Worm (Caenorhabditis elegans) whole organism, late embryonic: ENCODE data around the gene srw-85.
A peak's percentile ranks its signal among the peaks of the same experiment; 100 is the strongest.

Source experiments
- C08G9.2 ChIP-seq: sonication (generic microtip); optimal IDR thresholded peaks from 2 replicates; lab custom pipeline; 2016; ENCODE audit warnings: mild to moderate bottlenecking, missing genetic modification characterization, moderate library complexity, missing compliant biosample characterization
- F13H6.1 ChIP-seq: sonication (generic microtip); optimal IDR thresholded peaks from 2 replicates; lab custom pipeline; 2016; ENCODE audit warnings: missing genetic modification characterization, missing compliant biosample characterization
- K02D7.2 ChIP-seq: sonication (generic microtip); optimal IDR thresholded peaks from 2 replicates; lab custom pipeline; 2017; ENCODE audit warnings: mild to moderate bottlenecking, missing genetic modification characterization, missing compliant biosample characterization
- K09A11.1 ChIP-seq: sonication (generic microtip); optimal IDR thresholded peaks from 2 replicates; lab custom pipeline; 2017; ENCODE audit warnings: antibody characterized with exemption, mild to moderate bottlenecking, missing genetic modification characterization, missing compliant biosample characterization; ENCODE audit not compliant: insufficient read depth
- T23F11.4 ChIP-seq: fragments of 200-800 bp; sonication (Bioruptor generic); optimal IDR thresholded peaks from 2 replicates; lab custom pipeline; 2018; ENCODE audit warnings: mild to moderate bottlenecking, missing genetic modification characterization, missing compliant biosample characterization
- ama-1 ChIP-seq: fragments of 150-350 bp; optimal IDR thresholded peaks from 2 replicates; lab custom pipeline; 2014
- ceh-19 ChIP-seq: fragments of 200-800 bp; sonication (Bioruptor generic); optimal IDR thresholded peaks from 2 replicates; lab custom pipeline; 2018; ENCODE audit warnings: mild to moderate bottlenecking, missing genetic modification characterization, missing compliant biosample characterization
- ceh-2 ChIP-seq: sonication (generic microtip); optimal IDR thresholded peaks from 2 replicates; lab custom pipeline; 2016; ENCODE audit warnings: missing genotype, missing genetic modification characterization, missing compliant biosample characterization
- ceh-22 ChIP-seq: sonication (generic microtip); optimal IDR thresholded peaks from 2 replicates; lab custom pipeline; 2017; ENCODE audit warnings: missing biosample characterization, missing genetic modification characterization
- ceh-45 ChIP-seq: fragments of 200-800 bp; sonication (Bioruptor generic); IDR thresholded peaks from 2 replicates; pipeline ENCODE4 v1.3.6; 2022; ENCODE audit warnings: missing genetic modification reagents, missing genetic modification characterization, missing compliant biosample characterization
- ceh-48 ChIP-seq: sonication (generic microtip); optimal IDR thresholded peaks from 2 replicates; lab custom pipeline; 2016; ENCODE audit warnings: missing genetic modification characterization, inconsistent platforms, missing compliant biosample characterization
- ceh-9 ChIP-seq: sonication (generic microtip); optimal IDR thresholded peaks from 2 replicates; lab custom pipeline; 2016; ENCODE audit warnings: mild to moderate bottlenecking, missing genetic modification characterization, inconsistent platforms, missing compliant biosample characterization
- che-1 ChIP-seq: sonication (generic microtip); optimal IDR thresholded peaks from 2 replicates; lab custom pipeline; 2016; ENCODE audit warnings: mild to moderate bottlenecking, missing genetic modification characterization, missing compliant biosample characterization
- dmd-4 ChIP-seq: sonication (generic microtip); optimal IDR thresholded peaks from 2 replicates; lab custom pipeline; 2016; ENCODE audit warnings: borderline replicate concordance, missing genetic modification characterization, missing compliant biosample characterization
- dve-1 ChIP-seq: sonication (generic microtip); optimal IDR thresholded peaks from 2 replicates; lab custom pipeline; 2017; ENCODE audit warnings: antibody characterized with exemption, mild to moderate bottlenecking, missing genetic modification characterization, missing compliant biosample characterization
- elt-2 ChIP-seq: sonication (generic microtip); optimal IDR thresholded peaks from 2 replicates; lab custom pipeline; 2016; ENCODE audit warnings: missing genetic modification reagents, missing genetic modification characterization, missing compliant biosample characterization
- ets-4 ChIP-seq: sonication (generic microtip); optimal IDR thresholded peaks from 2 replicates; lab custom pipeline; 2016; ENCODE audit warnings: missing genetic modification characterization, missing compliant biosample characterization
- eyg-1 ChIP-seq: sonication (generic microtip); optimal IDR thresholded peaks from 2 replicates; lab custom pipeline; 2016; ENCODE audit warnings: missing genotype, missing genetic modification characterization, missing compliant biosample characterization
- fkh-10 ChIP-seq: fragments of 150-350 bp; optimal IDR thresholded peaks from 2 replicates; lab custom pipeline; 2014; ENCODE audit warnings: missing biosample characterization, missing genetic modification reagents, missing genetic modification characterization
- fkh-6 ChIP-seq: sonication (generic microtip); optimal IDR thresholded peaks from 2 replicates; lab custom pipeline; 2016; ENCODE audit warnings: missing genetic modification characterization, missing compliant biosample characterization
- hlh-6 ChIP-seq: sonication (generic microtip); optimal IDR thresholded peaks from 2 replicates; lab custom pipeline; 2016; ENCODE audit warnings: missing genotype, missing genetic modification characterization, missing compliant biosample characterization
- lin-11 ChIP-seq: fragments of 200-800 bp; sonication (Bioruptor generic); optimal IDR thresholded peaks from 2 replicates; lab custom pipeline; 2018; ENCODE audit warnings: mild to moderate bottlenecking, missing genetic modification characterization, missing compliant biosample characterization
- madf-2 ChIP-seq: sonication (generic microtip); optimal IDR thresholded peaks from 2 replicates; lab custom pipeline; 2017; ENCODE audit warnings: missing genetic modification characterization, missing compliant biosample characterization
- mec-3 ChIP-seq: sonication (generic microtip); optimal IDR thresholded peaks from 2 replicates; lab custom pipeline; 2016; ENCODE audit warnings: borderline replicate concordance, missing genetic modification characterization, missing compliant biosample characterization
- nfya-1 ChIP-seq: sonication (generic microtip); optimal IDR thresholded peaks from 2 replicates; lab custom pipeline; 2017; ENCODE audit warnings: missing genetic modification characterization, mild to moderate bottlenecking, missing compliant biosample characterization, antibody characterized with exemption, moderate library complexity
- nhr-11 ChIP-seq: fragments of 150-350 bp; optimal IDR thresholded peaks from 2 replicates; lab custom pipeline; 2014; ENCODE audit warnings: missing biosample characterization, missing genetic modification characterization
- odd-2 ChIP-seq: sonication (generic microtip); optimal IDR thresholded peaks from 2 replicates; lab custom pipeline; 2017; ENCODE audit warnings: antibody characterized with exemption, mild to moderate bottlenecking, missing genetic modification characterization, missing compliant biosample characterization
- pag-3 ChIP-seq: sonication (generic microtip); optimal IDR thresholded peaks from 2 replicates; lab custom pipeline; 2016; ENCODE audit warnings: missing compliant biosample characterization, missing genetic modification characterization, borderline replicate concordance
- pat-9 ChIP-seq: fragments of 200-800 bp; sonication (Bioruptor generic); optimal IDR thresholded peaks from 2 replicates; lab custom pipeline; 2018; ENCODE audit warnings: mild to moderate bottlenecking, missing genetic modification characterization, moderate library complexity, missing compliant biosample characterization
- pha-2 ChIP-seq: sonication (generic microtip); optimal IDR thresholded peaks from 2 replicates; lab custom pipeline; 2017; ENCODE audit warnings: mild to moderate bottlenecking, missing genetic modification characterization, missing compliant biosample characterization
- pqm-1 ChIP-seq: sonication (generic microtip); optimal IDR thresholded peaks from 2 replicates; lab custom pipeline; 2016; ENCODE audit warnings: missing genetic modification characterization, missing compliant biosample characterization
- unc-42 ChIP-seq: sonication (generic microtip); optimal IDR thresholded peaks from 2 replicates; lab custom pipeline; 2016; ENCODE audit warnings: missing genotype, missing genetic modification characterization, missing compliant biosample characterization
- unc-55 ChIP-seq: sonication (generic microtip); optimal IDR thresholded peaks from 2 replicates; lab custom pipeline; 2017; ENCODE audit warnings: missing biosample characterization, missing genetic modification reagents, missing genetic modification characterization
- ztf-16 ChIP-seq: sonication (generic microtip); optimal IDR thresholded peaks from 2 replicates; lab custom pipeline; 2017; ENCODE audit warnings: missing genetic modification characterization, missing compliant biosample characterization

The srw-85 gene

DNA sequence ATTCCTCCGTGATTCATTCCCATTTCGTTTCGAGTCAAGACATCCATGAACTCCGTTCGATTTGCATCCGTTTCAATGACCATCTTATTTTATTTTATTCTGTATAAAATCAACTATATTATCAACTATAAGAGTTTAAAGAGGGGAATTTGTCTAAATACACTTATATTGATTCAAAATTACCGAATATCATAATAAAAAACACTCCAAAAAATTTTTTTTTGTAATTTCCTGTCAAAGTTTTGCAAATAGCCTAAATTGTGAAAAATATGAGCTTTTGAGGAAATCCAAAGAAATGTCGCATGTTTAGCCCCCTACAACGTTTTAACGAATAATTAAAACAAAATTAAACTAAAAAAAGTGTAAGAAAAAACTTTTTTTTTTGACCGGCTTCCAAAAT is 31.1 kb upstream of the srw-85 start, which contains the start of gene Y43F8B.15:
TSS of gene Y43F8B.15 (minus strand) at position 101 of the 400 bp plus-strand sequence.
- no peak for TF ChIP-seq lin-11
- no peak for TF ChIP-seq hlh-6
- TF ChIP-seq dmd-4, result no peak
- TF ChIP-seq ets-4 (tag; lab: Kevin White, UChicago), result no peak
- TF ChIP-seq nhr-11 (tag; lab: Kevin White, UChicago), result no peak
- no peak for TF ChIP-seq F13H6.1
- TF ChIP-seq ama-1 (lab: Kevin White, UChicago), result no peak
- no peak for TF ChIP-seq unc-42 (tag; lab: Kevin White, UChicago)
- TF ChIP-seq unc-55 (GFP tag; lab: Kevin White, UChicago), result no peak
- TF ChIP-seq che-1 (tag; lab: Kevin White, UChicago), result no peak
- no peak for TF ChIP-seq dve-1 (tag; lab: Kevin White, UChicago)
- TF ChIP-seq T23F11.4, result no peak
- no peak for TF ChIP-seq ceh-22
- no peak for TF ChIP-seq K02D7.2 (tag; lab: Kevin White, UChicago)
- no peak for TF ChIP-seq eyg-1 (tag; lab: Kevin White, UChicago)
- TF ChIP-seq, all 69 proteins: peak for 0

DNA sequence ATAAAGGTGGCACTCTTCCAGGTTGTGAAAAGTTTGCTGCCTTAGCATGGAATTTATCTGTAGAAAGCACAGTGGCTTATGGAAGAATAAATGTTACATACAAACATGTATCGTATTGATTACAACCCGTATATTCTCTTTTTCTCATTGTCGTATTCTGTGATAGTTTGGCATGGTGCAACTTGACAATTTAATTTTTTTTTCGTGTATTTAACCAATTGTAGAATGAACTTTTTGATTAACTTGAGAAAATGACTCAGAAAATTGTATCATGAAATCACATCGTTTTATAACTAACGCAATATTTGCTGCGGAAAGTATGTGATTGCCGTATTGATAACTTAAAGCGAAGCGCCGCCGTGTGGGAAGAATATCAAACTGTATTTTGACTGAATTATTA is 26.2 kb upstream of the srw-85 start, which contains the start of gene Y43F8B.24:
TSS of gene Y43F8B.24 (plus strand) at position 301 of the 400 bp plus-strand sequence.
- TF ChIP-seq mec-3 (tag; lab: Kevin White, UChicago) (no peak), ztf-16 (tag; lab: Kevin White, UChicago) (no peak), ceh-22 (no peak), elt-2 (tag; lab: Kevin White, UChicago) (no peak), ceh-48 (tag; lab: Kevin White, UChicago) (no peak)

DNA sequence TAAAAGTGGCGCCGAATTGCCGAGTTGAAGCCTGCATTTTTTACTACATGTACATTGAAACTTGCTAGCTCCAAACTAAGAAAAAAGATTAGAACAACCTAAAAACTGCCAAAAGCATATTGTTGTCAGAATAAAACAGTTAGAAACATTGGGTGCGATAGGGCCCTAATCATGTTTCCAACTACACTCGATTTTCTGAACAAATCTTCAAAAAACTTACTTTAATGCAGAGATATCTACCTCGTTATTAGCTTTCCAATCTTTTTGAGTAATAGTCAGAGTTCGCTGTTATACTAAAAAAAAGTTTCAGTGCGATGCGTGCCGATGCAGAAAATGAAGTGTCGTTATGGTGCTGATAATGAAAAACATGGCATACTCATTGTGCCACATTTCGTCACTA is 24.7 kb upstream of the srw-85 start, which contains the start of the genes Y43F8B.13 and Y43F8B.14:
TSS of gene Y43F8B.13 (plus strand) at position 301 of the 400 bp plus-strand sequence.
TSS of gene Y43F8B.14 (minus strand) at position 322 of the 400 bp plus-strand sequence.
- TF ChIP-seq ceh-2 (no peak), fkh-6 (tag; lab: Kevin White, UChicago) (no peak), dve-1 (tag; lab: Kevin White, UChicago) (no peak), fkh-10 (GFP tag; lab: Kevin White, UChicago) (no peak), pqm-1 (no peak), ceh-48 (tag; lab: Kevin White, UChicago) (no peak), C08G9.2 (tag; lab: Kevin White, UChicago) (no peak), ceh-19 (GFP tag; lab: Kevin White, UChicago) (no peak), ceh-9 (tag; lab: Kevin White, UChicago) (no peak), unc-55 (GFP tag; lab: Kevin White, UChicago) (no peak), ceh-45 (no peak), K09A11.1 (tag; lab: Kevin White, UChicago) (no peak), pag-3 (no peak)

DNA sequence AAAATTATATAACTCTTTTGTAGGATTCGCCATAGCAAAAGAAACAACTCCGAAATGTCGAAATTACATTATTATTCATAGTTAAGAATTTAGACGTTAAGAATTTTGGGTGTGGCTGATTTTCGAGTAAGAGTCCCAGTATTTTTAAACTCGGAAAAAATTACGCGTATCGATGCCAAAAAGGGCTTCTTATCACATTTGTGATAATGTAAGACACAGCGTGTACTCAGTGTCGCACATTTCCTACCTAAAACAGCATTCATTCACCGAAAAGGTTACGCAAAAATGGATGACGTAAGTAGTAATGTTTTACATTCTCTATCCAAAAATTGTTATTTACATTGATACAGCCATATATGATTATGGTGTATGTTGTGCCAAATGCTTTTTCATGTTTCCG is 18.6 kb upstream of the srw-85 start, which contains the start of gene M04C3.5:
TSS of gene M04C3.5 (plus strand) at position 190 of the 400 bp plus-strand sequence.
- TF ChIP-seq pha-2 (tag; lab: Kevin White, UChicago), result no peak
- TF ChIP-seq elt-2 (tag; lab: Kevin White, UChicago), result peak; percentile 8

DNA sequence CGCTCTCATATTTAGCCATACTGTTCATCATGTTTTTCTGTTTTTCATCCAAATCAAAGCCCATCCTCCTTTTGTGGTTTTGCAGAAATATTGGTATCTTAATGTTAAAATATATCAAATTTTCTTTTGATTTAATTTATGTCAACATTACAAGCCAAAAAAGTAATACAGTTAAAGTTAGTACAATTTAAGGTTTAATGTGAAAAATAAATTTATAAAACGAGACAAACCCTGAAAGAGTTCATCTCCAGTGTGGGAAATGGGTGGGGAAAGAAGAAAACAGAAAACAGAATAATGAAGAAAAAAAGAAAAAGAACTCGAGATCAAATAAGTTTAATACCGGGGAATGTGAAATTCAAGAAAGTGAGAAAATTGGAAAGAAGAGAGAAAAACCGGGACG is 17.9 kb upstream of the srw-85 start, which contains the start of gene M04C3.2:
TSS of gene M04C3.2 (minus strand) at position 101 of the 400 bp plus-strand sequence.
- no peak for TF ChIP-seq odd-2 (tag; lab: Kevin White, UChicago)
- TF ChIP-seq pat-9 (tag; lab: Kevin White, UChicago), result no peak

DNA sequence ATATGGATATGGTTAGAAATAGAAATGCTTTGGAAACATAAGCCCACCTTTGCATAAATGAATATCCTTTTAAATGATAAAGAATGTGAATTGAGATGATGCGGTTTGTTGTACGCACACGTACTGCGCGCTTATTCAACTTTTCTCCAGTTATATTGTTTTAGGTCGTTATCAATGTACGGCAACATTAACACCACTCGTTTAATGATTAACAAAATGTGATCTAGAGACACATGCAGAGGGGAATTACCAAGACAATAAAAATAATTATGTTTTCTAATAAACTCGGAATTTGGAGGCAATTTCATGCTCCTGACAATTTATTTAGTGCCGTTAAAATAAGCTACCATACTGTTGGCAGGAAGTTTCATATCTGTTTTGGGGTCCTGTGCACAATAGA is 14.5 kb upstream of the srw-85 start, which contains the start of gene M04C3.1:
TSS of gene M04C3.1 (minus strand) at position 164 of the 400 bp plus-strand sequence.
- no peak for TF ChIP-seq madf-2 (tag; lab: Kevin White, UChicago)
- TF ChIP-seq nfya-1 (tag; lab: Kevin White, UChicago), result no peak
- no peak for TF ChIP-seq fkh-10 (GFP tag; lab: Kevin White, UChicago)
